Fruit fly (Drosophila melanogaster) whole organism, adult: Measurements from ENCODE around the gene CG7071.
A peak's percentile ranks its signal among the peaks of the same experiment; 100 is the strongest.

Experiments
- CG1620 ChIP-seq: fragments of 200-800 bp; sonication (Bioruptor generic); optimal IDR thresholded peaks from 2 replicates; lab custom pipeline; 2016; ENCODE audit warnings: missing biosample characterization, missing genetic modification characterization
- Crg-1 ChIP-seq: fragments of 200-800 bp; sonication (Bioruptor generic); optimal IDR thresholded peaks from 2 replicates; lab custom pipeline; 2016; ENCODE audit warnings: missing biosample characterization, missing genetic modification characterization
- bab1 ChIP-seq: fragments of 200-800 bp; sonication (Bioruptor generic); optimal IDR thresholded peaks from 3 replicates; lab custom pipeline; 2019; ENCODE audit warnings: missing biosample characterization, mild to moderate bottlenecking, missing genetic modification characterization, moderate library complexity
- cic ChIP-seq: fragments of 200-800 bp; sonication (Bioruptor generic); optimal IDR thresholded peaks from 2 replicates; lab custom pipeline; 2017; ENCODE audit warnings: missing biosample characterization, mild to moderate bottlenecking, missing genetic modification characterization, moderate library complexity
- toe ChIP-seq: fragments of 200-800 bp; sonication (Bioruptor generic); optimal IDR thresholded peaks from 2 replicates; lab custom pipeline; 2016; ENCODE audit warnings: missing biosample characterization, missing genetic modification characterization

dm6 chr3R:22410537-22411360, 48.3 kb downstream of the CG7071 start, which contains the start of the genes CG13850 and lqfR:
- TF ChIP-seq bab1 (peak; percentile 25), CG1620 (GFP tag; lab: Kevin White, UChicago) (peak; percentile 88), cic (GFP tag; lab: Kevin White, UChicago) (peak; percentile 49), toe (GFP tag; lab: Kevin White, UChicago) (peak; percentile 92), Crg-1 (GFP tag; lab: Kevin White, UChicago) (peak; percentile 89)
